Worm (Caenorhabditis elegans) whole organism, L2 larva: ENCODE data around the gene Y113G7B.27.

ENCODE experiments used
- F13H6.1 ChIP-seq: sonication (generic microtip); optimal IDR thresholded peaks from 2 replicates; lab custom pipeline; 2016; ENCODE audit warnings: missing genetic modification characterization, missing compliant biosample characterization
- R02D3.7 ChIP-seq: fragments of 150-350 bp; optimal IDR thresholded peaks from 2 replicates; lab custom pipeline; 2014; ENCODE audit warnings: missing biosample characterization, missing genetic modification characterization
- Y55F3AM.14 ChIP-seq: fragments of 200-800 bp; sonication (Bioruptor generic); optimal IDR thresholded peaks from 2 replicates; lab custom pipeline; 2018; ENCODE audit warnings: mild to moderate bottlenecking, missing genetic modification characterization, missing compliant biosample characterization
- ZK546.5 ChIP-seq: sonication (generic microtip); optimal IDR thresholded peaks from 2 replicates; lab custom pipeline; 2017; ENCODE audit warnings: missing biosample characterization, missing genetic modification characterization
- alr-1 ChIP-seq: fragments of 150-350 bp; optimal IDR thresholded peaks from 2 replicates; lab custom pipeline; 2014; ENCODE audit warnings: missing biosample characterization, missing genetic modification characterization
- aly-2 ChIP-seq: fragments of 150-350 bp; optimal IDR thresholded peaks from 2 replicates; lab custom pipeline; 2014; ENCODE audit warnings: missing biosample characterization, missing genetic modification characterization
- ama-1 ChIP-seq: fragments of 150-350 bp; optimal IDR thresholded peaks from 2 replicates; lab custom pipeline; 2018; ENCODE audit warnings: inconsistent platforms
- blmp-1 ChIP-seq: sonication (generic microtip); optimal IDR thresholded peaks from 2 replicates; lab custom pipeline; 2017; ENCODE audit warnings: missing genetic modification characterization, mild to moderate bottlenecking, missing compliant biosample characterization, antibody characterized with exemption, moderate library complexity; ENCODE audit not compliant: insufficient read depth
- crh-2 ChIP-seq: sonication (generic microtip); optimal IDR thresholded peaks from 2 replicates; lab custom pipeline; 2017; ENCODE audit warnings: missing biosample characterization, missing genetic modification characterization
- dmd-4 ChIP-seq: sonication (generic microtip); optimal IDR thresholded peaks from 2 replicates; lab custom pipeline; 2017; ENCODE audit warnings: missing biosample characterization, missing genetic modification characterization
- elt-1 ChIP-seq: fragments of 150-350 bp; optimal IDR thresholded peaks from 2 replicates; lab custom pipeline; 2014; ENCODE audit warnings: missing biosample characterization, missing genetic modification characterization
- fos-1 ChIP-seq: fragments of 150-350 bp; optimal IDR thresholded peaks from 2 replicates; lab custom pipeline; 2014; ENCODE audit warnings: missing biosample characterization, missing genetic modification characterization
- gmeb-1 ChIP-seq: fragments of 150-350 bp; optimal IDR thresholded peaks from 2 replicates; lab custom pipeline; 2014; ENCODE audit warnings: missing biosample characterization, missing genetic modification characterization
- lin-11 ChIP-seq: fragments of 150-350 bp; sonication (generic microtip); optimal IDR thresholded peaks from 2 replicates; lab custom pipeline; 2014; ENCODE audit warnings: missing biosample characterization, missing genetic modification characterization, inconsistent platforms, mixed read lengths
- lin-13 ChIP-seq: fragments of 150-350 bp; optimal IDR thresholded peaks from 2 replicates; lab custom pipeline; 2014; ENCODE audit warnings: missing biosample characterization, missing genetic modification reagents, missing genetic modification characterization
- lin-39 ChIP-seq: fragments of 150-350 bp; optimal IDR thresholded peaks from 2 replicates; lab custom pipeline; 2014; ENCODE audit warnings: missing biosample characterization, missing genetic modification reagents, missing genetic modification characterization
- lsy-2 ChIP-seq, 2 experiments: fragments of 150-350 bp in 1 of 2; sonication (generic microtip) in 1 of 2; optimal IDR thresholded peaks; 2 replicates each; lab custom pipeline; 2014 to 2017; ENCODE audit warnings: missing biosample characterization in 2 of 2, missing genetic modification characterization in 2 of 2
- mab-5 ChIP-seq: fragments of 150-350 bp; optimal IDR thresholded peaks from 2 replicates; lab custom pipeline; 2014; ENCODE audit warnings: missing biosample characterization, missing genetic modification characterization
- mbf-1 ChIP-seq: sonication (generic microtip); optimal IDR thresholded peaks from 2 replicates; lab custom pipeline; 2017; ENCODE audit warnings: missing biosample characterization, missing genetic modification characterization
- mdl-1 ChIP-seq, 2 experiments: fragments of 150-350 bp in 1 of 2; sonication (generic microtip) in 1 of 2; optimal IDR thresholded peaks; 2 replicates each; lab custom pipeline; 2017; ENCODE audit warnings: missing biosample characterization in 2 of 2, missing genetic modification characterization in 2 of 2
- nhr-10 ChIP-seq: sonication (generic microtip); optimal IDR thresholded peaks from 2 replicates; lab custom pipeline; 2017; ENCODE audit warnings: missing biosample characterization, missing genetic modification characterization
- nhr-12 ChIP-seq: fragments of 150-350 bp; optimal IDR thresholded peaks from 2 replicates; lab custom pipeline; 2014; ENCODE audit warnings: missing biosample characterization, missing genetic modification characterization
- nhr-21 ChIP-seq: fragments of 150-350 bp; optimal IDR thresholded peaks from 2 replicates; lab custom pipeline; 2014; ENCODE audit warnings: missing biosample characterization, missing genetic modification characterization
- nhr-25 ChIP-seq: fragments of 150-350 bp; sonication (generic microtip); optimal IDR thresholded peaks from 3 replicates; lab custom pipeline; 2014; ENCODE audit warnings: missing biosample characterization, missing genetic modification characterization
- nhr-6 ChIP-seq: fragments of 150-350 bp; optimal IDR thresholded peaks from 2 replicates; lab custom pipeline; 2014; ENCODE audit warnings: missing biosample characterization, missing genetic modification characterization
- nhr-77 ChIP-seq: fragments of 150-350 bp; optimal IDR thresholded peaks from 2 replicates; lab custom pipeline; 2014; ENCODE audit warnings: missing biosample characterization, missing genetic modification characterization
- peb-1 ChIP-seq: fragments of 150-350 bp; optimal IDR thresholded peaks from 2 replicates; lab custom pipeline; 2014; ENCODE audit warnings: missing biosample characterization, missing genetic modification characterization
- sem-4 ChIP-seq: fragments of 150-350 bp; optimal IDR thresholded peaks from 2 replicates; lab custom pipeline; 2014; ENCODE audit warnings: missing biosample characterization, missing genetic modification reagents, missing genetic modification characterization
- skn-1 ChIP-seq: sonication (generic microtip); optimal IDR thresholded peaks from 2 replicates; lab custom pipeline; 2017; ENCODE audit warnings: missing biosample characterization, missing genetic modification characterization
- sma-9 ChIP-seq, 2 experiments: fragments of 150-350 bp in 1 of 2; sonication (generic microtip) in 1 of 2; optimal IDR thresholded peaks; 2 replicates each; lab custom pipeline; 2014 to 2016; ENCODE audit warnings: missing genetic modification characterization in 2 of 2, mild to moderate bottlenecking in 1 of 2, missing biosample characterization in 1 of 2, missing compliant biosample characterization in 1 of 2, missing genetic modification reagents in 1 of 2, moderate library complexity in 1 of 2
- snpc-4 ChIP-seq: fragments of 150-350 bp; optimal IDR thresholded peaks from 2 replicates; lab custom pipeline; 2014; ENCODE audit warnings: missing biosample characterization, missing genetic modification characterization
- unc-39 ChIP-seq: fragments of 150-350 bp; optimal IDR thresholded peaks from 2 replicates; lab custom pipeline; 2014; ENCODE audit warnings: missing biosample characterization, missing genetic modification characterization
- unc-62 ChIP-seq: fragments of 150-350 bp; optimal IDR thresholded peaks from 2 replicates; lab custom pipeline; 2014; ENCODE audit warnings: missing biosample characterization, missing genetic modification reagents, missing genetic modification characterization
- ztf-11 ChIP-seq: sonication (generic microtip); optimal IDR thresholded peaks from 2 replicates; lab custom pipeline; 2017; ENCODE audit warnings: missing biosample characterization, missing genetic modification characterization
- ztf-4 ChIP-seq: fragments of 150-350 bp; optimal IDR thresholded peaks from 2 replicates; lab custom pipeline; 2014; ENCODE audit warnings: missing biosample characterization, missing genetic modification characterization

Gene Y113G7B.27

DNA sequence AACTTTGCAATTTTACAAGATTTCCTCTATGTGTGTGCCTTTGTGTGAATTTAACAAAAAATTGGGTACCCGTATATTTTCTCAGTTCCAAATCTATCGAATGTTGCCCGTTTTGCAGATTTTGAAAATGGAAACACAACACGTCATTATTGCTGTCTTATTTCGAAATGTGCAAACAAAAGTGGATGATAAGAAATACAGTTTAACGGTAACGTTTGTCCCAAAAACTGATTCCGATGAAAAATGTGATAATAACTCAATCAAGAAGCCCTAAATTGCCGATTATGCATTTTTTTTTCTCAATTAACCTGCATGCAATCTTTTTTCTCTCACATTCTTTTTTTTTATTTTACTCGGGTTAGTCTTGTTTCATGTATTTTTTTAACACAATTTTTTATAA, 32.7 kb downstream of the Y113G7B.27 start:
- TF ChIP-seq lin-11 = no peak
- no peak for TF ChIP-seq nhr-6 (tag; lab: Kevin White, UChicago)
- peak; percentile 61 for TF ChIP-seq fos-1
- no peak for TF ChIP-seq lsy-2 (tag; optimal IDR thresholded peaks at IDR 0.05; lab: Kevin White, UChicago)

ce11 chrV:20233743-20234142, 41.1 kb downstream of the Y113G7B.27 start, which contains the start of gene Y113G7B.15:
Gene Y113G7B.15 (minus strand): TSS chrV:20233843.
- TF ChIP-seq Y55F3AM.14 (GFP tag; lab: Kevin White, UChicago) (no peak), nhr-25 (tag; lab: Kevin White, UChicago) (no peak), unc-62 (no peak), nhr-77 (tag; lab: Kevin White, UChicago) (no peak), aly-2 (no peak), crh-2 (tag; lab: Kevin White, UChicago) (no peak), F13H6.1 (tag; lab: Kevin White, UChicago) (no peak), alr-1 (no peak), dmd-4 (tag; lab: Kevin White, UChicago) (no peak), mab-5 (tag; lab: Kevin White, UChicago) (no peak), ama-1 (lab: Kevin White, UChicago) (no peak), mbf-1 (tag; lab: Kevin White, UChicago) (no peak)
- TF ChIP-seq, all 48 proteins: peak for 0

- TF ChIP-seq snpc-4 (no peak), aly-2 (no peak), Y55F3AM.14 (GFP tag; lab: Kevin White, UChicago) (no peak)
These were observed 41.8 kb downstream of the Y113G7B.27 start for ce11 chrV:20234439-20234838.

ce11 chrV:20235231-20235630, 42.6 kb downstream of the Y113G7B.27 start:
- TF ChIP-seq R02D3.7 (tag; lab: Kevin White, UChicago) = no peak
- TF ChIP-seq sma-9 (GFP tag; optimal IDR thresholded peaks at IDR 0.05; lab: Kevin White, UChicago) = no peak
- no peak for TF ChIP-seq sma-9 (tag; optimal IDR thresholded peaks at IDR 0.05; lab: Kevin White, UChicago)
- TF ChIP-seq skn-1 = no peak
- no peak for TF ChIP-seq mab-5 (tag; lab: Kevin White, UChicago)
- TF ChIP-seq nhr-77 (tag; lab: Kevin White, UChicago) = no peak

- TF ChIP-seq gmeb-1 (no peak), fos-1 (no peak), aly-2 (no peak), nhr-21 (tag; lab: Kevin White, UChicago) (no peak), ztf-11 (tag; lab: Kevin White, UChicago) (no peak), ztf-4 (tag; lab: Kevin White, UChicago) (no peak), mdl-1 (tag; optimal IDR thresholded peaks at IDR 0.05; lab: Kevin White, UChicago) (no peak), ZK546.5 (tag; lab: Kevin White, UChicago) (no peak), R02D3.7 (tag; lab: Kevin White, UChicago) (no peak), lin-39 (tag; lab: Kevin White, UChicago) (no peak), sem-4 (tag; lab: Kevin White, UChicago) (no peak), nhr-12 (tag; lab: Kevin White, UChicago) (no peak), blmp-1 (no peak), crh-2 (tag; lab: Kevin White, UChicago) (no peak), lin-13 (GFP tag; lab: Kevin White, UChicago) (no peak), elt-1 (tag; lab: Kevin White, UChicago) (no peak)
These were observed 44.8 kb downstream of the Y113G7B.27 start, which contains the start of gene sld-5 for ce11 chrV:20237429-20237828. Gene sld-5 (minus strand): TSS chrV:20237745.

DNA sequence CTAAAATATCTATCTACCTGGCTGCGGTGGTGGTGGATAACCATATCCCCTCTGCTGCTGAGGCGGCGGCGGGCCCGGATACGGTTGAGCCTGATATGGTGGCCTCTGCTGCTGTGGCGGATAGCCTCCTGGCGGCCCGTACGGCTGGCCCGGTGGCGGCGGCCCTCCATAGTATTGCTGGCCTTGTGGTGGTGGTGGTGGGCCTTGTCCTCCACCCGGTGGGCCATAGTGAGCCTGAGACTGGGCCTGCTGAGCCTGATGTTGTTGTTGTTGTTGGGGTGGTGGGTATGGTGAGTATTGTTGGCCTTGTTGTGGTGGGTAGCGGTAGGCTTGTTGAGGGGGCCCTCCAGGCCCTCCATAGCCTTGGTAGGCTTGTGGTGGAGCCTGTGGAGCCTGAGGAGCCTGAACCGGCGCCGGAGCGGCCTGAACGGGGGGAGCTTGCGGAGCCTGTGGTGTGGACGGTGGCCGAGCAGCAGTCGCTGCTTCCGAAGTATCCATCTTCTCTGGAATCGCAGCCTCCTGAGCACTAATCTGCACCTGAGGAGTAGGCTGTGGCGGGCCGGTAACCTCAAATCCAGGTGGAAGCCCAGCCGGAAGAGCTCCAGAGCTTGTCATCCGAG, 48.7 kb downstream of the Y113G7B.27 start:
- TF ChIP-seq mab-5 (tag; lab: Kevin White, UChicago) (no peak), nhr-10 (tag; lab: Kevin White, UChicago) (no peak), peb-1 (no peak), mdl-1 (tag; optimal IDR thresholded peaks at IDR 0.05; lab: Kevin White, UChicago) (no peak), sem-4 (tag; lab: Kevin White, UChicago) (no peak), sma-9 (GFP tag; optimal IDR thresholded peaks at IDR 0.05; lab: Kevin White, UChicago) (no peak), sma-9 (tag; optimal IDR thresholded peaks at IDR 0.05; lab: Kevin White, UChicago) (no peak), nhr-25 (tag; lab: Kevin White, UChicago) (no peak), lsy-2 (tag; optimal IDR thresholded peaks at IDR 0.05; lab: Kevin White, UChicago) (no peak), unc-39 (no peak), elt-1 (tag; lab: Kevin White, UChicago) (no peak)
